Worm (Caenorhabditis elegans): ENCODE data around the gene fbxa-114.

ce11 chrV:20195451-20196036 lies 5.9 kb upstream of the fbxa-114 start, which contains the start of the genes srh-217 and Y113G7B.28:
- TF ChIP-seq ztf-23 (GFP tag; IDR thresholded peaks at IDR 0.05) (no peak), ref-1 (GFP tag; conservative IDR thresholded peaks at IDR 0.05) (no peak), cog-1 (tag; optimal IDR thresholded peaks at IDR 0.05) (no peak), klf-2 (GFP tag; conservative IDR thresholded peaks at IDR 0.05) (no peak)
